Fruit fly (Drosophila melanogaster): ENCODE results near the gene CG14739.

Gene CG14739

dm6 chr3R:12049113-12049512 lies at the start of gene CG14739:
Gene CG14739 (minus strand): TSS chr3R:12049213.
- TF ChIP-seq Dll (optimal IDR thresholded peaks at IDR 0.05) (no peak), usp (GFP tag; optimal IDR thresholded peaks at IDR 0.05) (no peak), CG8478 (optimal IDR thresholded peaks at IDR 0.05) (no peak), psq (optimal IDR thresholded peaks at IDR 0.05) (no peak), EcR (GFP tag; optimal IDR thresholded peaks at IDR 0.05) (no peak), pan (optimal IDR thresholded peaks at IDR 0.05) (no peak)

dm6 chr3R:12094588-12094987 lies 45.6 kb upstream of the CG14739 start, which contains the start of gene dpr17:
Gene dpr17 (plus strand): TSS chr3R:12094876.
- TF ChIP-seq pan (optimal IDR thresholded peaks at IDR 0.05) (no peak), Dll (optimal IDR thresholded peaks at IDR 0.05) (no peak), CG8478 (optimal IDR thresholded peaks at IDR 0.05) (no peak), psq (optimal IDR thresholded peaks at IDR 0.05) (no peak), EcR (GFP tag; optimal IDR thresholded peaks at IDR 0.05) (no peak), usp (GFP tag; optimal IDR thresholded peaks at IDR 0.05) (no peak)

DNA sequence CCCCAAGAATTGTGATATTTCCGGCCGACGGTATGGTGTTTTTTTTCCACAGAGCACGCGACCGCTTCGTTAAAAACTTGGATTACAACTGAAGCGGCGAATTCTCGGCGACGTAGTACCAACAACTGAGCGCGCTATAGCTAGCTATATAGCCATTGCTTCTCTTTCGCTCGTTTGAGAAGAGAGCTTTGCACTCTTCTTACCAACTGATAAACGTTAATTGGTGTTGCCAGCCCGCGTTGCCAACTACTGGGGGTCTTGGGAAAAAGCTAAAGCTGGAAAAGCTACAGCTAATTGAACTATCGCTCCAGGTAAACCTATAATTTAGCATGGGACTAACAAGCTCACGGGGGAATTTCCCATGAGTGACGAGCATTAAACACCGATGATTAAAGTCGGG lies 41.5 kb upstream of the CG14739 start, which contains the start of gene ATP8B:
ATP8B (minus strand) TSS at position 64 of the 400 bp plus-strand sequence.
- TF ChIP-seq CG8478 (optimal IDR thresholded peaks at IDR 0.05) (no peak), pan (optimal IDR thresholded peaks at IDR 0.05) (no peak), usp (GFP tag; optimal IDR thresholded peaks at IDR 0.05) (no peak), EcR (GFP tag; optimal IDR thresholded peaks at IDR 0.05) (no peak), psq (optimal IDR thresholded peaks at IDR 0.05) (no peak), Dll (optimal IDR thresholded peaks at IDR 0.05) (no peak)

- TF ChIP-seq pan (optimal IDR thresholded peaks at IDR 0.05) (no peak), Dll (optimal IDR thresholded peaks at IDR 0.05) (no peak), CG8478 (optimal IDR thresholded peaks at IDR 0.05) (no peak), psq (optimal IDR thresholded peaks at IDR 0.05) (no peak)
These were observed 34.5 kb upstream of the CG14739 start for dm6 chr3R:12083537-12083936.

dm6 chr3R:12080370-12080968 lies 31.5 kb upstream of the CG14739 start:
- TF ChIP-seq psq (optimal IDR thresholded peaks at IDR 0.05), result no peak
- no peak for TF ChIP-seq CG8478 (optimal IDR thresholded peaks at IDR 0.05)
- TF ChIP-seq EcR (GFP tag; optimal IDR thresholded peaks at IDR 0.05), result no peak
- no peak for TF ChIP-seq pan (optimal IDR thresholded peaks at IDR 0.05)
- TF ChIP-seq Dll (optimal IDR thresholded peaks at IDR 0.05), result no peak
- TF ChIP-seq usp (GFP tag; optimal IDR thresholded peaks at IDR 0.05), result no peak

- no peak for TF ChIP-seq psq (optimal IDR thresholded peaks at IDR 0.05)
- TF ChIP-seq Dll (optimal IDR thresholded peaks at IDR 0.05), result no peak
- no peak for TF ChIP-seq EcR (GFP tag; optimal IDR thresholded peaks at IDR 0.05)
- no peak for TF ChIP-seq usp (GFP tag; optimal IDR thresholded peaks at IDR 0.05)
- TF ChIP-seq pan (optimal IDR thresholded peaks at IDR 0.05), result no peak
- TF ChIP-seq CG8478 (optimal IDR thresholded peaks at IDR 0.05), result no peak
These were observed 29.9 kb upstream of the CG14739 start for dm6 chr3R:12078961-12079360.

DNA sequence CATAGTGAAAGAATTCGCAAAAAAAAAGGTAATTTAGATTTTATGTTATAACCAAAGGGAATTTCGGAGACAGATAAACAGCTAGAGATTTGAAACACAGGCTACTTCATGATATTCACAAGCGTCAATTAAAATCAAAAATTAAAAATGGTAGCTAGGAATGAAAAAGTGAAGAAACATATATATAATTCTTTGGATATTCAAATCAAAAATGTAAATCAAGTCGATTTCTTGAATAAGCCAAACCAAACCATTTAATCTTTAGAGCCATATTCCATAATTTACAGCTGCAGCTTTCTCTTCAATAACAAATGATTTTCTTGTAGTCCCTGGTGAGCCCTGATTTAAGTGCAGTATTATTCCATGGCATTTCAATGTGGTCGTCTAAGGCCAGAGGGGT lies 13.8 kb upstream of the CG14739 start, which contains the start of gene CG14740:
CG14740 (minus strand) TSS at position 101 of the 400 bp plus-strand sequence.
- TF ChIP-seq pan (optimal IDR thresholded peaks at IDR 0.05) (no peak), CG8478 (optimal IDR thresholded peaks at IDR 0.05) (no peak), psq (optimal IDR thresholded peaks at IDR 0.05) (no peak), usp (GFP tag; optimal IDR thresholded peaks at IDR 0.05) (no peak), EcR (GFP tag; optimal IDR thresholded peaks at IDR 0.05) (no peak), Dll (optimal IDR thresholded peaks at IDR 0.05) (no peak)

- TF ChIP-seq psq (optimal IDR thresholded peaks at IDR 0.05) (no peak), EcR (GFP tag; optimal IDR thresholded peaks at IDR 0.05) (no peak), Dll (optimal IDR thresholded peaks at IDR 0.05) (no peak), pan (optimal IDR thresholded peaks at IDR 0.05) (no peak), usp (GFP tag; optimal IDR thresholded peaks at IDR 0.05) (no peak), CG8478 (optimal IDR thresholded peaks at IDR 0.05) (no peak)
These were observed 8.8 kb downstream of the CG14739 start, which contains the start of gene CG14736 for dm6 chr3R:12040228-12040627. Gene CG14736 (plus strand): TSS chr3R:12040528.

DNA sequence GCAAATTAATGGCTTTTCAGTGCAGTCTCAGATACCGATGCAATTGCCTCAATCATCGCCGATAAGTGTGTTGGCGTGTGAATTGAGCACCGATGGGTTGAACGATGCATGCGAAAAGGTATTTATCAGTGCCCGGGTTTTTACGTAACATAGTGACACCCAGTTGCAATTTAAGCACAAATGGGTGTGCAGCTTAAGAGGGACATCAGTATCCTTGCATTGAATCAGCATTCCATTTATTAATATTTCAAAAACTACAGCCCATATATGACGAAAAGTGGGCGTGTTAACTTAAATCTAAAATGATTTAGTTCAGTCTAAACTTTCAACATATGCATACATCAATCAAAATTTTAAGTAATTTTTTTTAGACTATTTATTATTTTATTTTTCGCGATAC lies 16.2 kb downstream of the CG14739 start, which contains the start of gene ssp5:
ssp5 (plus strand) TSS at position 301 of the 400 bp plus-strand sequence.
- TF ChIP-seq psq (optimal IDR thresholded peaks at IDR 0.05), result no peak

- TF ChIP-seq psq (optimal IDR thresholded peaks at IDR 0.05) (no peak), usp (GFP tag; optimal IDR thresholded peaks at IDR 0.05) (no peak), EcR (GFP tag; optimal IDR thresholded peaks at IDR 0.05) (no peak), pan (optimal IDR thresholded peaks at IDR 0.05) (no peak), CG8478 (optimal IDR thresholded peaks at IDR 0.05) (no peak), Dll (optimal IDR thresholded peaks at IDR 0.05) (no peak)
These were observed 17.4 kb downstream of the CG14739 start, which contains the start of the genes CG31358, CG42504 and CG42505 for dm6 chr3R:12031657-12032056. Gene CG31358 (minus strand): TSS chr3R:12031757. Gene CG42504 (minus strand): TSS chr3R:12031757. Gene CG42505 (minus strand): TSS chr3R:12031757.

- TF ChIP-seq psq (optimal IDR thresholded peaks at IDR 0.05), result no peak
- TF ChIP-seq CG8478 (optimal IDR thresholded peaks at IDR 0.05), result no peak
- no peak for TF ChIP-seq pan (optimal IDR thresholded peaks at IDR 0.05)
- TF ChIP-seq EcR (GFP tag; optimal IDR thresholded peaks at IDR 0.05), result no peak
- no peak for TF ChIP-seq Dll (optimal IDR thresholded peaks at IDR 0.05)
- TF ChIP-seq usp (GFP tag; optimal IDR thresholded peaks at IDR 0.05), result no peak
These were observed 28.0 kb downstream of the CG14739 start for dm6 chr3R:12020987-12021386.

DNA sequence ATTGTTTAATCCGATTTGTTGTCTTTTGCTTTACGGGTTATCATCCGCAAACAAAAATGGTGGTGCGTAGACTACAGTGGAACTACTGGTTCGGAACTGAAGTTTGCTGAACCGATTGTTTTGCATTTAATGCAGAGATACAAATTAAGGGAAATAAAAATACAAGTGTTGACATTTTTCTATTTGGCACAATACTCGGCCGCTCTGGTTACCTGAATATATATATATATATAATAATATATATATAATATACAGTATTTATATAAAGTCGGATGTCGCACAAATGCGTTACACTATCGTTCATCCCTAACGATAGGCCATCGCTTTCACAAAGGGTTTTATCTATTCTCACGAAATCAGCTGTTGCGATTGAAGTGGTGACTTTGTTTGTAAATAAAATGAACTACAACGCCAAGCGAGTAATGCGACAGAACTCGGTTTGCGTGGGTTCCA lies 32.2 kb downstream of the CG14739 start, which contains the start of the genes DCAF12 and Spt3:
DCAF12 (minus strand) TSS at position 204 of the 453 bp plus-strand sequence.
Spt3 (plus strand) TSS at position 329 of the 453 bp plus-strand sequence.
- no peak for TF ChIP-seq EcR (GFP tag; optimal IDR thresholded peaks at IDR 0.05)
